Worm (Caenorhabditis elegans): ENCODE measurements around the gene W04H10.2.
A peak's percentile ranks its signal among the peaks of the same experiment; 100 is the strongest.
"Not testable (repeated sequence)": the region's sequence is repeated elsewhere in the genome, so short reads cannot be mapped to it uniquely, and the experiment has no call there.

Gene W04H10.2

ce11 chrII:591110-591509, 14.3 kb upstream of the W04H10.2 start, which contains the start of gene W08F4.10:
Gene W08F4.10, minus strand, starts transcription at chrII:591210.
- no peak for TF ChIP-seq efl-1 (optimal IDR thresholded peaks at IDR 0.05)
- TF ChIP-seq efl-1 (GFP tag; optimal IDR thresholded peaks at IDR 0.05 in 1 of 2) = peak in 1 of 2 experiments; percentile 13
- TF ChIP-seq fkh-4 (tag; optimal IDR thresholded peaks at IDR 0.05; ENCODE audit: borderline replicate concordance) = no peak

DNA sequence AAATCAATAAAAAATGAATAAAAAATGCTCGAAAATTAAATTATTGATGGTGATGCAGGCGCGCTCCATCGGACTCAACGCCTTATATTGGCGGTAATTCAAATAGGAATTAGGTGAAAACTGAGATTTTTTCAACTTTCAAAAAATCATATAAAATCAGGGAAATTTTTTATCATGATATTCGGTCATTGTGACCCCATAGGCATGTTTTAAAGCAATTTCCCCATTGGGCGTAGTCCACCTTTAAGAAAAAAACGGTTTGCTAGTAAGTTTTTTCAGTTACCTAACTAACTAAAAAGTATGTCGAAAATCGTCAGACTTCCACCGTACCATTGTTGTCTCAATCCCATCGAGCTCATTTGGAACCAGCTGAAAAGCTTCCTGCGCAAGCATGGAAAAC, 12.1 kb upstream of the W04H10.2 start, which contains the start of gene W08F4.1:
W08F4.1 (plus strand) TSS at position 301 of the 400 bp plus-strand sequence.
- not testable (repeated sequence) for TF ChIP-seq fkh-4 (tag; optimal IDR thresholded peaks at IDR 0.05; ENCODE audit: borderline replicate concordance); egl-13 (tag; optimal IDR thresholded peaks at IDR 0.05); ztf-4 (tag; optimal IDR thresholded peaks at IDR 0.05)

DNA sequence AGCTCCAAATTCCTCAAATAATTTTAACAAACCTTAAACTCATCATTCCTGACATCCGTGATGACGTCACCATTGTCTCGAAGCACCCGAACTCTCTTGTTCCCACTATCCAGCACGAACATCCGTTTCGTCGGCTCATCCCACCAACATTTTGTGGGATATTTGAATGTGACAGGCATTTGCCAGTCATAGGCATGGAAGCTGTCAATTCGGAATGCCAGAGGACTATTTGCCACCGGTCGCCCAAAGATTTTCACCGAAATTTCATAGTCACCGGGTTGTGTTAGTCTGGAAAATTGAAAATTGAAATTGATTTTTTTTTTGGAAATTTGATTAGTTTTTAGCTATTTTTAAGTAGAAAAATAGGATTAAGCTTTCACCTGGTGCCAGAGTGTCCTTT, 8.7 kb upstream of the W04H10.2 start:
- TF ChIP-seq lsy-2 (tag; optimal IDR thresholded peaks at IDR 0.05) (no peak), efl-1 (optimal IDR thresholded peaks at IDR 0.05) (no peak), efl-1 (GFP tag; optimal IDR thresholded peaks at IDR 0.05 in 1 of 2) (peak in 1 of 2 experiments; percentile 49)

DNA sequence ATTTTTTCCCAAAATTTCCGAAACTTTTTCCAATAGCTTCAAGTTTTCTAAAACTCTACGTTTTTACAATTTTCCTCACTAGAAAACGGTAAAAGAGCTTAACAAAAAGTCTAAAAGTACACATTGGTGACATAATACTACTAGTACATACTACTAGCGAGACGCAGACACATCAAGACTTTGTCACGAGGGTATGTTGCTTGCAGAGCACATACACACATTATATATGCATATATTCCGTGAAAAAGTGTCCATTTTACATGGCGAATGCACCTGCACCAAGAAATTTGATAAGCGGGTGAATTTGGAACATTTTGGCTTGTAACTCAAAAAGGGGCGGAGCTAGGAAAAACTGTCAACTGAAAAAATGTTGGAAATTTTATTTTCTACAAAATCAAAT, 4.1 kb upstream of the W04H10.2 start:
- TF ChIP-seq nhr-76 (tag; optimal IDR thresholded peaks at IDR 0.05) = no peak
- peak; percentile 50 to 54 for TF ChIP-seq lsy-2 (tag; optimal IDR thresholded peaks at IDR 0.05)
- peak; percentile 35 for TF ChIP-seq egl-13 (tag; optimal IDR thresholded peaks at IDR 0.05)
- TF ChIP-seq ceh-82 (tag; optimal IDR thresholded peaks at IDR 0.05) = peak in 2 of 3 experiments; percentile 4 to 36
- TF ChIP-seq nhr-11 (tag; optimal IDR thresholded peaks at IDR 0.05) = peak; percentile 6
- TF ChIP-seq tlp-1 (tag; optimal IDR thresholded peaks at IDR 0.05) = no peak
- TF ChIP-seq skn-1 (tag; optimal IDR thresholded peaks at IDR 0.05) = peak; percentile 45
- peak; percentile 29 for TF ChIP-seq nhr-20 (tag; optimal IDR thresholded peaks at IDR 0.05)
- no peak for TF ChIP-seq fkh-4 (tag; optimal IDR thresholded peaks at IDR 0.05; ENCODE audit: borderline replicate concordance)
- peak; percentile 30 for TF ChIP-seq tbx-2 (tag; optimal IDR thresholded peaks at IDR 0.05)
- peak; percentile 34 for TF ChIP-seq xbp-1 (tag; optimal IDR thresholded peaks at IDR 0.05)
- TF ChIP-seq F16B12.6 (tag; optimal IDR thresholded peaks at IDR 0.05) = no peak
- TF ChIP-seq lin-35 (GFP tag; optimal IDR thresholded peaks at IDR 0.05) = peak; percentile 26 to 51
- TF ChIP-seq mef-2 (tag; optimal IDR thresholded peaks at IDR 0.05) = no peak
- TF ChIP-seq jun-1 (tag; optimal IDR thresholded peaks at IDR 0.05) = no peak
- peak; percentile 51 for TF ChIP-seq mep-1 (tag; optimal IDR thresholded peaks at IDR 0.05)
- TF ChIP-seq unc-86 (tag; optimal IDR thresholded peaks at IDR 0.05) = peak; percentile 91
- TF ChIP-seq fkh-8 (tag; optimal IDR thresholded peaks at IDR 0.05) = peak; percentile 78
- TF ChIP-seq snu-23 (GFP tag; optimal IDR thresholded peaks at IDR 0.05) = peak; percentile 34
- peak; percentile 60 for TF ChIP-seq nhr-47 (tag; optimal IDR thresholded peaks at IDR 0.05)
- no peak for TF ChIP-seq fkh-10 (GFP tag; optimal IDR thresholded peaks at IDR 0.05)
- no peak for TF ChIP-seq pax-3 (tag; optimal IDR thresholded peaks at IDR 0.05)
- peak; percentile 15; the same call in 1 of the 2 replicates for TF ChIP-seq isw-1 (GFP tag; IDR thresholded peaks at IDR 0.05)
- TF ChIP-seq elt-2 (tag; optimal IDR thresholded peaks at IDR 0.05) = no peak
- peak; percentile 12; the same call in 1 of the 2 replicates for TF ChIP-seq nhr-19 (GFP tag; conservative IDR thresholded peaks at IDR 0.05)
- TF ChIP-seq nhr-237 (tag; optimal IDR thresholded peaks at IDR 0.05) = no peak
- peak in 2 of 3 experiments; percentile 0 to 52 for TF ChIP-seq dpl-1 (GFP tag; optimal IDR thresholded peaks at IDR 0.05)
- peak; percentile 71 for TF ChIP-seq lin-14 (GFP tag; optimal IDR thresholded peaks at IDR 0.05)
- peak; percentile 4 for TF ChIP-seq dsc-1 (tag; optimal IDR thresholded peaks at IDR 0.05)
- peak; percentile 49 for TF ChIP-seq swsn-7 (tag; optimal IDR thresholded peaks at IDR 0.05)
- TF ChIP-seq mdl-1 (tag; optimal IDR thresholded peaks at IDR 0.05) = peak in 1 of 2 experiments; percentile 44
- peak; percentile 38 for TF ChIP-seq lin-13 (GFP tag; optimal IDR thresholded peaks at IDR 0.05)
- TF ChIP-seq nhr-71 (tag; optimal IDR thresholded peaks at IDR 0.05) = peak; percentile 71
- TF ChIP-seq zag-1 (tag; optimal IDR thresholded peaks at IDR 0.05) = no peak
- no peak for TF ChIP-seq sptf-1 (tag; optimal IDR thresholded peaks at IDR 0.05)
- peak; percentile 10 for TF ChIP-seq nhr-90 (tag; optimal IDR thresholded peaks at IDR 0.05; ENCODE audit: poor library complexity)
- TF ChIP-seq C34B4.2 (tag; optimal IDR thresholded peaks at IDR 0.05) = no peak
- no peak for TF ChIP-seq ets-5 (GFP tag; IDR thresholded peaks at IDR 0.05)
- TF ChIP-seq lir-3 (tag; optimal IDR thresholded peaks at IDR 0.05; ENCODE audit: poor library complexity) = peak; percentile 31
- TF ChIP-seq snpc-4 (tag; optimal IDR thresholded peaks at IDR 0.05) = no peak
- TF ChIP-seq ceh-8 (GFP tag; optimal IDR thresholded peaks at IDR 0.05) = no peak
- peak; percentile 53 to 57 for TF ChIP-seq efl-1 (optimal IDR thresholded peaks at IDR 0.05)
- TF ChIP-seq efl-1 (GFP tag; optimal IDR thresholded peaks at IDR 0.05 in 1 of 2) = peak; percentile 39 to 93

All from whole organism, L1 larva.